Worm (Caenorhabditis elegans) whole organism, early embryonic: ENCODE data around the gene F13A7.11.

Source experiments
- B0310.2 ChIP-seq: sonication (generic microtip); optimal IDR thresholded peaks from 2 replicates; lab custom pipeline; 2016; ENCODE audit warnings: mild to moderate bottlenecking, missing genetic modification characterization, missing compliant biosample characterization
- ama-1 ChIP-seq: fragments of 150-350 bp; optimal IDR thresholded peaks from 2 replicates; lab custom pipeline; 2014
- ceh-13 ChIP-seq: fragments of 200-800 bp; sonication (Bioruptor generic); optimal IDR thresholded peaks from 2 replicates; lab custom pipeline; 2018; ENCODE audit warnings: mild to moderate bottlenecking, missing genetic modification characterization, missing compliant biosample characterization
- ceh-36 ChIP-seq: sonication (generic microtip); optimal IDR thresholded peaks from 2 replicates; lab custom pipeline; 2016; ENCODE audit warnings: missing genetic modification characterization, inconsistent platforms, missing compliant biosample characterization
- flt-1 ChIP-seq: fragments of 200-800 bp; sonication (Bioruptor generic); IDR thresholded peaks from 2 replicates; pipeline ENCODE4 v1.3.6; 2022; ENCODE audit warnings: missing genetic modification characterization, missing compliant biosample characterization
- pes-1 ChIP-seq: fragments of 200-800 bp; sonication (Bioruptor generic); IDR thresholded peaks from 2 replicates; pipeline ENCODE4 v1.3.6; 2022; ENCODE audit warnings: missing genetic modification reagents, missing genetic modification characterization, missing compliant biosample characterization
- tbx-11 ChIP-seq: fragments of 200-800 bp; sonication (Bioruptor generic); IDR thresholded peaks from 2 replicates; pipeline ENCODE4 v1.3.6; 2022; ENCODE audit warnings: missing genetic modification characterization, missing compliant biosample characterization

DNA sequence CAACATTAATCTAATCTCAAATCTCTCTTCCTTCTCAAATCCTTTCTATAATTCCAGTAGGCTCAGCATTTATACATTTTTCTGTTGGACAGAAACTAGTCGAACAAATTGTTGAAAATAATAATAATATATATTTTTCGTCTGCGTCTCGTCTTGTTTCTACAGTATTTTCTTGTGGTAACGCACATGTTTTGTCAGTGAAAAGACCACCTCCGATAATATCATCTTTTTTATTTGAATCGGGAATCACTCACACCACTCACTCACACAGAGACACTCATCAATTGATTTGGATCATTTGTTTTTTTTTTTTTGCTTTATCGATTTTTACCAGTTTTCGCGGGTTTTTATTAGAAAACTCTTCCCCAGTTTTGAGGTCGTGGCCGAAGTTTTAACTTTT, 40.4 kb downstream of the F13A7.11 start:
- TF ChIP-seq ceh-36 (tag; lab: Kevin White, UChicago) (no peak), ama-1 (no peak), B0310.2 (no peak), flt-1 (GFP tag; lab: Robert Waterston, UW) (no peak), ceh-13 (GFP tag; lab: Kevin White, UChicago) (no peak), tbx-11 (GFP tag; lab: Robert Waterston, UW) (no peak), pes-1 (GFP tag; lab: Robert Waterston, UW) (no peak; the same call in 1 of the 2 replicates)
